Worm (Caenorhabditis elegans): Measurements from ENCODE around the gene gakh-1.

DNA sequence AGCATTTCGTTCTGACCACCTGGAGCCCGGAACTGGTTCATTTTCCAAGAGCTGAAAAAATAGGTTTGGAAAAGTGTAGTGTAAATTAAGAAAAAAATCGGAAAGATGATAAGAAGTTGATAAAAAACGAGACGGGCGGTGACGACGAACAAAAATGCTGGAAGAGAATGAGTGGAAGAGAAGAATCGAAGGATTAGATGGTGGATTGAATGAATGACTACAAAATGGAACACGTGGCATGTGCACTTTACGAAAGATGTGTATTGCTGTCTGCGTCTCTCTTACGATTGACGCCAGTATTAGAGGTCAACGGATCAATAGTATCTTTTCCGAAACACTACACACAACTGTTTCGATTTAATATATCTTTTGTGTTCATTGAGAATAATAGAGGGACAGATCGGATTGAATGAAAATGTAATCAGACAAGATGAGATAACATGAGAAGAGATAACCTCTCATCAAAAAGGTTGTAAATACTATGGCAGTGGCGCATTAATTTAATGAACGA lies 1.6 kb upstream of the gakh-1 start, which contains the start of gene sft-4:
- TF ChIP-seq fkh-4 (tag; optimal IDR thresholded peaks at IDR 0.05; ENCODE audit: borderline replicate concordance) = no peak
- no peak for TF ChIP-seq ceh-8 (GFP tag; optimal IDR thresholded peaks at IDR 0.05)
- TF ChIP-seq aly-2 (tag; optimal IDR thresholded peaks at IDR 0.05) = no peak
- no peak for TF ChIP-seq ztf-11 (tag; optimal IDR thresholded peaks at IDR 0.05)
- no peak for TF ChIP-seq unc-30 (tag; optimal IDR thresholded peaks at IDR 0.05)
- no peak for TF ChIP-seq ces-1 (GFP tag; optimal IDR thresholded peaks at IDR 0.05)
- no peak for TF ChIP-seq sox-4 (tag; optimal IDR thresholded peaks at IDR 0.05)
- TF ChIP-seq snpc-4 (tag; optimal IDR thresholded peaks at IDR 0.05) = no peak
- TF ChIP-seq ceh-88 (GFP tag; IDR thresholded peaks at IDR 0.05) = no peak
- no peak for TF ChIP-seq sptf-1 (tag; optimal IDR thresholded peaks at IDR 0.05)
- TF ChIP-seq pax-3 (tag; optimal IDR thresholded peaks at IDR 0.05) = no peak

Data from whole organism, L1 larva.